Fruit fly (Drosophila melanogaster) whole organism, prepupa: Measurements from ENCODE around the gene Reps.

ENCODE experiments used
- Blimp-1 ChIP-seq: fragments of 200-800 bp; sonication (Bioruptor generic); optimal IDR thresholded peaks from 3 replicates; lab custom pipeline; 2017; ENCODE audit warnings: missing biosample characterization, missing genetic modification characterization, mild to moderate bottlenecking, moderate library complexity, missing genetic modification reagents
- CG32006 ChIP-seq: fragments of 200-800 bp; sonication (Bioruptor generic); optimal IDR thresholded peaks from 3 replicates; lab custom pipeline; 2017; ENCODE audit warnings: missing biosample characterization, mild to moderate bottlenecking, missing genetic modification characterization
- Hr38 ChIP-seq: sonication (Bioruptor generic); optimal IDR thresholded peaks from 2 replicates; lab custom pipeline; 2016; ENCODE audit warnings: missing biosample characterization, missing genetic modification characterization
- Smox ChIP-seq: fragments of 200-800 bp; sonication (Bioruptor generic); optimal IDR thresholded peaks from 3 replicates; lab custom pipeline; 2016; ENCODE audit warnings: missing biosample characterization, missing genetic modification characterization
- achi ChIP-seq: fragments of 200-800 bp; sonication (Bioruptor generic); optimal IDR thresholded peaks from 3 replicates; lab custom pipeline; 2016; ENCODE audit warnings: missing biosample characterization, missing genetic modification characterization
- dsx ChIP-seq: fragments of 200-800 bp; optimal IDR thresholded peaks from 3 replicates; lab custom pipeline; 2019; ENCODE audit warnings: missing biosample characterization, mild to moderate bottlenecking, missing genetic modification characterization, moderate library complexity; ENCODE audit not compliant: poor library complexity, severe bottlenecking

dm6 chr2L:11119966-11120517, 13.6 kb upstream of the Reps start, which contains the start of gene CG6230:
- TF ChIP-seq dsx (GFP tag; lab: Kevin White, UChicago) (no peak), achi (GFP tag; lab: Kevin White, UChicago) (peak; percentile 85), Smox (GFP tag; lab: Kevin White, UChicago) (no peak), CG32006 (GFP tag; lab: Kevin White, UChicago) (no peak), Blimp-1 (GFP tag; lab: Kevin White, UChicago) (no peak), Hr38 (GFP tag; lab: Kevin White, UChicago) (no peak)
